Fruit fly (Drosophila melanogaster) whole organism, embryonic: ENCODE results near the gene CG14406.

Experiments used
- Adf1 ChIP-seq: fragments of 200-800 bp; sonication (Bioruptor generic); IDR thresholded peaks from 2 replicates; pipeline ENCODE4 v1.3.6; 2022; ENCODE audit warnings: missing biosample characterization, missing genetic modification characterization
- B-H2 ChIP-seq: fragments of 200-800 bp; sonication (Bioruptor generic); optimal IDR thresholded peaks from 2 replicates; lab custom pipeline; 2018; ENCODE audit warnings: missing biosample characterization, mild to moderate bottlenecking, missing genetic modification characterization
- CG11093 ChIP-seq: fragments of 200-800 bp; sonication (Bioruptor generic); IDR thresholded peaks from 3 replicates; pipeline ENCODE4 v1.3.6; 2022; ENCODE audit warnings: missing biosample characterization, missing genetic modification characterization
- CG11247 ChIP-seq: fragments of 200-800 bp; sonication (Bioruptor generic); IDR thresholded peaks from 2 replicates; pipeline ENCODE4 v1.3.6; 2022; ENCODE audit warnings: missing biosample characterization, missing genetic modification characterization
- CG11504 ChIP-seq: fragments of 200-800 bp; sonication (Bioruptor generic); optimal IDR thresholded peaks from 3 replicates; lab custom pipeline; 2019; ENCODE audit warnings: missing biosample characterization, mild to moderate bottlenecking, missing genetic modification characterization, moderate library complexity
- CG13424 ChIP-seq: fragments of 200-800 bp; sonication (Bioruptor generic); optimal IDR thresholded peaks from 2 replicates; lab custom pipeline; 2019; ENCODE audit warnings: missing biosample characterization, mild to moderate bottlenecking, missing genetic modification characterization, moderate library complexity
- CG18262 ChIP-seq: fragments of 200-800 bp; optimal IDR thresholded peaks from 3 replicates; lab custom pipeline; 2019; ENCODE audit warnings: missing biosample characterization, mild to moderate bottlenecking, missing genetic modification characterization, moderate library complexity
- CG18599 ChIP-seq: fragments of 200-800 bp; sonication (Bioruptor generic); optimal IDR thresholded peaks from 3 replicates; lab custom pipeline; 2017; ENCODE audit warnings: missing biosample characterization, missing genetic modification characterization, mild to moderate bottlenecking, moderate library complexity, missing genetic modification reagents
- CG2202 ChIP-seq: fragments of 200-800 bp; sonication (Bioruptor generic); optimal IDR thresholded peaks from 2 replicates; lab custom pipeline; 2018; ENCODE audit warnings: missing biosample characterization, mild to moderate bottlenecking, missing genetic modification characterization
- CG2678 ChIP-seq: fragments of 200-800 bp; sonication (Bioruptor generic); optimal IDR thresholded peaks from 3 replicates; lab custom pipeline; 2019; ENCODE audit warnings: missing biosample characterization, mild to moderate bottlenecking, missing genetic modification characterization, moderate library complexity
- CG2712 ChIP-seq: fragments of 200-800 bp; optimal IDR thresholded peaks from 3 replicates; lab custom pipeline; 2019; ENCODE audit warnings: missing biosample characterization, mild to moderate bottlenecking, missing genetic modification characterization, moderate library complexity
- CG2875 ChIP-seq: fragments of 200-800 bp; sonication (Bioruptor generic); optimal IDR thresholded peaks from 2 replicates; lab custom pipeline; 2017; ENCODE audit warnings: missing biosample characterization, mild to moderate bottlenecking, missing genetic modification characterization, missing genetic modification reagents
- CG31388 ChIP-seq: fragments of 200-800 bp; sonication (Bioruptor generic); optimal IDR thresholded peaks from 2 replicates; lab custom pipeline; 2016; ENCODE audit warnings: missing biosample characterization, missing genetic modification characterization
- CG31441 ChIP-seq: fragments of 200-800 bp; sonication (Bioruptor generic); IDR thresholded peaks from 2 replicates; pipeline ENCODE4 v1.3.6; 2022; ENCODE audit warnings: missing biosample characterization, missing genetic modification characterization
- CG3407 ChIP-seq: fragments of 200-800 bp; sonication (Bioruptor generic); optimal IDR thresholded peaks from 2 replicates; lab custom pipeline; 2018; ENCODE audit warnings: missing biosample characterization, mild to moderate bottlenecking, missing genetic modification characterization
- CG4282 ChIP-seq: fragments of 200-800 bp; sonication (Bioruptor generic); optimal IDR thresholded peaks from 2 replicates; lab custom pipeline; 2016; ENCODE audit warnings: missing biosample characterization, missing genetic modification characterization
- CG6272 ChIP-seq: fragments of 200-800 bp; sonication (Bioruptor generic); IDR thresholded peaks from 2 replicates; pipeline ENCODE4 v1.3.6; 2022; ENCODE audit warnings: missing biosample characterization, missing genetic modification characterization
- CG9609 ChIP-seq: fragments of 200-800 bp; sonication (Bioruptor generic); optimal IDR thresholded peaks from 3 replicates; lab custom pipeline; 2016; ENCODE audit warnings: missing biosample characterization, missing genetic modification characterization
- CG9817 ChIP-seq: fragments of 200-800 bp; sonication (Bioruptor generic); optimal IDR thresholded peaks from 2 replicates; lab custom pipeline; 2018; ENCODE audit warnings: missing biosample characterization, mild to moderate bottlenecking, missing genetic modification characterization, moderate library complexity
- CG9932 ChIP-seq: fragments of 200-800 bp; sonication (Bioruptor generic); IDR thresholded peaks from 2 replicates; pipeline ENCODE4 v1.3.6; 2022; ENCODE audit warnings: missing biosample characterization, missing genetic modification characterization
- CHES-1-like ChIP-seq: fragments of 200-800 bp; sonication (Bioruptor generic); optimal IDR thresholded peaks from 2 replicates; lab custom pipeline; 2016; ENCODE audit warnings: missing biosample characterization, missing genetic modification characterization
- D19A ChIP-seq: fragments of 200-800 bp; optimal IDR thresholded peaks from 3 replicates; lab custom pipeline; 2019; ENCODE audit warnings: missing biosample characterization, mild to moderate bottlenecking, missing genetic modification characterization, moderate library complexity
- Dad ChIP-seq: fragments of 200-800 bp; sonication (Bioruptor generic); optimal IDR thresholded peaks from 3 replicates; lab custom pipeline; 2016; ENCODE audit warnings: missing biosample characterization, missing genetic modification characterization
- Drgx ChIP-seq: fragments of 200-800 bp; sonication (Bioruptor generic); IDR thresholded peaks from 2 replicates; pipeline ENCODE4 v1.3.6; 2022; ENCODE audit warnings: missing biosample characterization, missing genetic modification characterization
- E2f1 ChIP-seq: fragments of 200-800 bp; sonication (Bioruptor generic); IDR thresholded peaks from 2 replicates; pipeline ENCODE4 v1.3.6; 2022; ENCODE audit warnings: missing biosample characterization, missing genetic modification characterization
- Med ChIP-seq: fragments of 200-800 bp; sonication (Bioruptor generic); peaks from one replicate; lab custom pipeline; 2016; ENCODE audit warnings: missing biosample characterization, missing genetic modification characterization, mild to moderate bottlenecking, inconsistent platforms, moderate library complexity
- Sox102F ChIP-seq: fragments of 200-800 bp; sonication (Bioruptor generic); optimal IDR thresholded peaks from 2 replicates; lab custom pipeline; 2018; ENCODE audit warnings: missing biosample characterization, mild to moderate bottlenecking, missing genetic modification characterization, moderate library complexity
- Tbp ChIP-seq: fragments of >200 bp; optimal IDR thresholded peaks from 2 replicates; lab custom pipeline; 2018; ENCODE audit warnings: missing biosample characterization, missing genetic modification characterization
- Xbp1 ChIP-seq: fragments of 200-800 bp; sonication (Bioruptor generic); optimal IDR thresholded peaks from 3 replicates; lab custom pipeline; 2016; ENCODE audit warnings: missing biosample characterization, mild to moderate bottlenecking, missing genetic modification characterization
- al ChIP-seq: fragments of 200-800 bp; sonication (Bioruptor generic); IDR thresholded peaks from 2 replicates; pipeline ENCODE4 v1.3.6; 2022; ENCODE audit warnings: missing biosample characterization, missing genetic modification characterization
- bsh ChIP-seq, 2 experiments: fragments of 200-800 bp; sonication (Bioruptor generic); optimal IDR thresholded peaks; 2 replicates each; lab custom pipeline; 2017 to 2018; ENCODE audit warnings: mild to moderate bottlenecking in 2 of 2, missing biosample characterization in 2 of 2, missing genetic modification characterization in 2 of 2, moderate library complexity in 1 of 2
- btn ChIP-seq: fragments of 200-800 bp; sonication (Bioruptor generic); optimal IDR thresholded peaks from 2 replicates; lab custom pipeline; 2016; ENCODE audit warnings: missing biosample characterization, missing genetic modification characterization
- ci ChIP-seq: fragments of 200-800 bp; sonication (Bioruptor generic); IDR thresholded peaks from 3 replicates; pipeline ENCODE4 v1.3.6; 2022; ENCODE audit warnings: missing biosample characterization, missing genetic modification characterization
- dmrt99B ChIP-seq: fragments of 200-800 bp; sonication (Bioruptor generic); optimal IDR thresholded peaks from 2 replicates; lab custom pipeline; 2018; ENCODE audit warnings: missing biosample characterization, mild to moderate bottlenecking, missing genetic modification characterization, moderate library complexity
- esg ChIP-seq: fragments of 200-800 bp; sonication (Bioruptor generic); conservative IDR thresholded peaks from 2 replicates; pipeline ENCODE4 v1.3.6; 2022; ENCODE audit warnings: missing biosample characterization, missing genetic modification characterization
- eve ChIP-seq, 2 experiments: fragments of >200 bp; optimal IDR thresholded peaks; 2 replicates each; lab custom pipeline; 2017; ENCODE audit warnings: missing biosample characterization in 2 of 2, missing genetic modification characterization in 2 of 2
- exex ChIP-seq: fragments of 200-800 bp; sonication (Bioruptor generic); optimal IDR thresholded peaks from 4 replicates; lab custom pipeline; 2018; ENCODE audit warnings: missing biosample characterization, mild to moderate bottlenecking, missing genetic modification characterization, moderate library complexity
- gem ChIP-seq: fragments of 200-800 bp; sonication (Bioruptor generic); optimal IDR thresholded peaks from 2 replicates; lab custom pipeline; 2019; ENCODE audit warnings: missing biosample characterization, mild to moderate bottlenecking, missing genetic modification characterization, moderate library complexity
- grau ChIP-seq: fragments of 200-800 bp; optimal IDR thresholded peaks from 3 replicates; lab custom pipeline; 2019; ENCODE audit warnings: missing biosample characterization, mild to moderate bottlenecking, missing genetic modification characterization, moderate library complexity
- gsb-n ChIP-seq: fragments of 200-800 bp; sonication (Bioruptor generic); optimal IDR thresholded peaks from 3 replicates; lab custom pipeline; 2018; ENCODE audit warnings: missing biosample characterization, mild to moderate bottlenecking, missing genetic modification characterization
- ken ChIP-seq: fragments of 200-800 bp; sonication (Bioruptor generic); IDR thresholded peaks from 3 replicates; pipeline ENCODE4 v1.3.6; 2022; ENCODE audit warnings: missing biosample characterization, missing genetic modification characterization
- ranshi ChIP-seq: fragments of 200-800 bp; sonication (Bioruptor generic); IDR thresholded peaks from 2 replicates; pipeline ENCODE4 v1.3.6; 2022; ENCODE audit warnings: missing biosample characterization, missing genetic modification characterization
- shn ChIP-seq: fragments of 200-800 bp; sonication (Bioruptor generic); optimal IDR thresholded peaks from 3 replicates; lab custom pipeline; 2016; ENCODE audit warnings: missing biosample characterization, missing genetic modification characterization
- trh ChIP-seq: fragments of 200-800 bp; sonication (Bioruptor generic); optimal IDR thresholded peaks from 2 replicates; lab custom pipeline; 2016; ENCODE audit warnings: missing biosample characterization, missing genetic modification characterization

CG14406 gene

DNA sequence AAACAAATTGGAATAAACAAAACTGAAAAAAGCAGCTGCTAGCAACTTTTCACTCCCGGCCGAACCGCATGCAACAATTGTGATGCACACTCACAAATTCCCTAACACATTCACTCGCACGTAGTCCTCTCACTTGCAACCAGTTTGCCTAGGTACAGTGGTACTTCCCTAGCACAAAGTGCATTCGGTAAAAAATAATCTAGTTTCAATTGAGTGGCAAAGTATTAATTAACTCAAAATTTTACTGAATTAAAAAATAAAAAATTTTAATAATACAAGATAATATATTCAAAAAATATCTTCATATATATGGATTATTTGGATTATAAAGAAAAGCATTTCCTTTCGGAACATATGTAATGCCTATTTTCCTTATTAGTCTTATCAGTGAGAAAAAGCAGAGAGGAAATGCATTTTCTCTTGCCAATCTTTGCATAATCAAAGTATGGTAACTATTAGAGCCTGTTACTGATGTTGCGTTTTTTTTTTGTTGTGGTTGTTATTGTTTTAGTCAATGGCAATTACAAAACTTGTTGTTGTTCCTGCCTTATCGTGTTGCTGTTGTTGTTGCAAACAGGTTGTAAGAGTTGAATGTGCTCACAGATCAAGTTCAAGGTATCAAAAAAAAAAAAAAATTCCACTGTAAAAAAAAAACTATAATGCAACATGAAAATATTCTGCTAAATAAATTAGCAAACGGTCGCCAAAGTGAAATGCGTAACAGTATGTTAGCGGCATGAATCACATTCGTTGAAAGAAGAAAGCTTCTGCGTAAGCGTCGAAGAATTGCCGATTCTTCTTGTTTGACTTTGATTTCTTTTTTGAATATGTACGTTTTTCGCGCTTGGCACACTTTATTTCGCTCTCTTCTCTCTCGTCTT, 12.0 kb upstream of the CG14406 start (continued):
- peak; percentile 18 for TF ChIP-seq CG2712 (tag; lab: Kevin White, UChicago)
- TF ChIP-seq gsb-n (tag; lab: Kevin White, UChicago): no peak
- TF ChIP-seq CG9817 (tag; lab: Kevin White, UChicago): no peak
- TF ChIP-seq CG18262 (tag; lab: Kevin White, UChicago): peak; percentile 23
- TF ChIP-seq CG6272 (GFP tag; lab: Robert Waterston, UW): no peak
- TF ChIP-seq trh (GFP tag; lab: Kevin White, UChicago): no peak
- TF ChIP-seq gem (tag; lab: Kevin White, UChicago): peak; percentile 26
- peak; percentile 31 for TF ChIP-seq Sox102F (GFP tag; lab: Kevin White, UChicago)
- TF ChIP-seq CG18599 (GFP tag; lab: Kevin White, UChicago): no peak
- TF ChIP-seq Tbp: no peak
- TF ChIP-seq CG4282 (GFP tag; lab: Kevin White, UChicago): no peak
- no peak for TF ChIP-seq E2f1 (GFP tag; lab: Robert Waterston, UW)
- TF ChIP-seq Dad (GFP tag; lab: Kevin White, UChicago): no peak
- no peak for TF ChIP-seq CG11093
- no peak for TF ChIP-seq CG11247 (GFP tag; lab: Robert Waterston, UW)
- TF ChIP-seq CG9932: no peak
- no peak for TF ChIP-seq ranshi (GFP tag; lab: Robert Waterston, UW)
- TF ChIP-seq esg (GFP tag; lab: Robert Waterston, UW): no peak
- no peak for TF ChIP-seq B-H2
- 0 out of 2 replicates have a peak, but pooled peaks have one; percentile 14 for TF ChIP-seq CG31441 (GFP tag; lab: Robert Waterston, UW)
- no peak for TF ChIP-seq CG9609 (GFP tag; lab: Kevin White, UChicago)
- TF ChIP-seq eve (GFP tag; optimal IDR thresholded peaks at IDR 0.05; lab: Kevin White, UChicago): peak in 1 of 2 experiments; percentile 37
- TF ChIP-seq shn (GFP tag; lab: Kevin White, UChicago): no peak
- peak; percentile 27 for TF ChIP-seq D19A (tag; lab: Kevin White, UChicago)
- TF ChIP-seq btn (GFP tag; lab: Kevin White, UChicago): no peak
- peak; percentile 3 for TF ChIP-seq CG2678
- no peak for TF ChIP-seq Xbp1 (GFP tag; lab: Kevin White, UChicago)
- TF ChIP-seq Adf1 (GFP tag; lab: Robert Waterston, UW): no peak
- peak; percentile 19 for TF ChIP-seq dmrt99B (tag; lab: Kevin White, UChicago)
- no peak for TF ChIP-seq al (GFP tag; lab: Robert Waterston, UW)
- TF ChIP-seq exex (tag; lab: Kevin White, UChicago): no peak
- TF ChIP-seq CG3407 (GFP tag; lab: Kevin White, UChicago): no peak
- TF ChIP-seq grau (tag; lab: Kevin White, UChicago): peak; percentile 55
- TF ChIP-seq CG2202: no peak
- peak; percentile 9 to 30 for TF ChIP-seq bsh (GFP tag; optimal IDR thresholded peaks at IDR 0.05; lab: Kevin White, UChicago)
- TF ChIP-seq CG31388 (GFP tag; lab: Kevin White, UChicago): no peak
- TF ChIP-seq CG2875 (GFP tag; lab: Kevin White, UChicago): no peak
- peak; percentile 53 for TF ChIP-seq Med (GFP tag; lab: Kevin White, UChicago)
- TF ChIP-seq CG11504 (tag; lab: Kevin White, UChicago): peak; percentile 4
- TF ChIP-seq CHES-1-like (GFP tag; lab: Kevin White, UChicago): no peak
- TF ChIP-seq ken (GFP tag; lab: Robert Waterston, UW): no peak
- TF ChIP-seq CG13424 (tag; lab: Kevin White, UChicago): no peak
- no peak for TF ChIP-seq ci (GFP tag; lab: Robert Waterston, UW)
- peak; percentile 64 for TF ChIP-seq Drgx (GFP tag; lab: Robert Waterston, UW)
